Fruit fly (Drosophila melanogaster) whole organism, wandering third instar larva: Measurements from ENCODE around the gene Svip.
A peak's percentile ranks its signal among the peaks of the same experiment; 100 is the strongest.

Experiments used
- Abd-B ChIP-seq: fragments of >200 bp; optimal IDR thresholded peaks from 2 replicates; lab custom pipeline; 2017; ENCODE audit warnings: missing biosample characterization, missing genetic modification characterization
- CG32264 ChIP-seq: fragments of 200-800 bp; sonication (Bioruptor generic); optimal IDR thresholded peaks from 2 replicates; lab custom pipeline; 2016; ENCODE audit warnings: missing biosample characterization, missing genetic modification characterization
- CG9705 ChIP-seq: fragments of 200-800 bp; sonication (Bioruptor generic); optimal IDR thresholded peaks from 2 replicates; lab custom pipeline; 2018; ENCODE audit warnings: missing biosample characterization, mild to moderate bottlenecking, missing genetic modification characterization
- CrebA ChIP-seq: fragments of 200-800 bp; sonication (Bioruptor generic); optimal IDR thresholded peaks from 2 replicates; lab custom pipeline; 2016; ENCODE audit warnings: missing biosample characterization, mild to moderate bottlenecking, missing genetic modification characterization, borderline replicate concordance
- Dfd ChIP-seq: fragments of >200 bp; optimal IDR thresholded peaks from 2 replicates; lab custom pipeline; 2017; ENCODE audit warnings: missing biosample characterization, missing genetic modification characterization
- Dif ChIP-seq: fragments of 200-275, 200-300 bp; sonication (Bioruptor generic); optimal IDR thresholded peaks from 2 replicates; lab custom pipeline; 2018; ENCODE audit warnings: missing biosample characterization, missing genetic modification characterization; ENCODE audit not compliant: partially characterized antibody
- GATAd ChIP-seq: sonication (Bioruptor generic); optimal IDR thresholded peaks from 2 replicates; lab custom pipeline; 2016; ENCODE audit warnings: missing biosample characterization, missing genetic modification characterization
- HLH106 ChIP-seq: fragments of 200-800 bp; optimal IDR thresholded peaks from 3 replicates; lab custom pipeline; 2019; ENCODE audit warnings: missing biosample characterization, mild to moderate bottlenecking, missing genetic modification characterization, moderate library complexity
- Hnf4 ChIP-seq: fragments of 200-800 bp; sonication (Bioruptor generic); optimal IDR thresholded peaks from 2 replicates; lab custom pipeline; 2016; ENCODE audit warnings: missing biosample characterization, mild to moderate bottlenecking, missing genetic modification characterization
- Hr78 ChIP-seq: fragments of >200 bp; optimal IDR thresholded peaks from 2 replicates; lab custom pipeline; 2017; ENCODE audit warnings: missing biosample characterization, missing genetic modification characterization
- Hr83 ChIP-seq: fragments of 200-300 bp; sonication (Bioruptor generic); optimal IDR thresholded peaks from 2 replicates; lab custom pipeline; 2016; ENCODE audit warnings: missing biosample characterization, mild to moderate bottlenecking, missing genetic modification characterization, moderate library complexity; ENCODE audit not compliant: poor library complexity, severe bottlenecking
- Jra ChIP-seq: sonication (Bioruptor generic); optimal IDR thresholded peaks from 2 replicates; lab custom pipeline; 2016; ENCODE audit warnings: missing biosample characterization, missing genetic modification characterization
- Mio ChIP-seq: sonication (Bioruptor generic); optimal IDR thresholded peaks from 2 replicates; lab custom pipeline; 2016; ENCODE audit warnings: missing biosample characterization, missing genetic modification characterization
- Myc ChIP-seq: fragments of >200 bp; optimal IDR thresholded peaks from 2 replicates; lab custom pipeline; 2017
- N ChIP-seq: fragments of >200 bp; optimal IDR thresholded peaks from 2 replicates; lab custom pipeline; 2018; ENCODE audit warnings: missing biosample characterization, missing external identifiers, missing genetic modification characterization
- OdsH ChIP-seq: fragments of 200-800 bp; sonication (Bioruptor generic); optimal IDR thresholded peaks from 2 replicates; lab custom pipeline; 2016; ENCODE audit warnings: missing biosample characterization, mild to moderate bottlenecking, missing genetic modification characterization
- Rel ChIP-seq, 2 experiments: fragments of 200-800 bp; sonication (Bioruptor generic) in 1 of 2; optimal IDR thresholded peaks; 2 replicates in 1 of 2; 3 replicates in 1 of 2; lab custom pipeline; 2016 to 2019; ENCODE audit warnings: mild to moderate bottlenecking in 2 of 2, missing biosample characterization in 2 of 2, missing genetic modification characterization in 2 of 2, moderate library complexity in 1 of 2
- Sp1 ChIP-seq: fragments of 200-800 bp; sonication (Bioruptor generic); optimal IDR thresholded peaks from 3 replicates; lab custom pipeline; 2019; ENCODE audit warnings: missing biosample characterization, mild to moderate bottlenecking, missing genetic modification characterization, moderate library complexity
- Vsx2 ChIP-seq: fragments of 200-300, 225-300 bp; sonication (Bioruptor generic); optimal IDR thresholded peaks from 2 replicates; lab custom pipeline; 2018; ENCODE audit warnings: missing biosample characterization, missing genetic modification characterization; ENCODE audit not compliant: partially characterized antibody
- br ChIP-seq: fragments of 200-800 bp; sonication (Bioruptor generic); optimal IDR thresholded peaks from 2 replicates; lab custom pipeline; 2016; ENCODE audit warnings: missing biosample characterization, missing genetic modification characterization
- brk ChIP-seq: fragments of 200-800 bp; sonication (Bioruptor generic); optimal IDR thresholded peaks from 2 replicates; lab custom pipeline; 2016; ENCODE audit warnings: missing biosample characterization, mild to moderate bottlenecking, missing genetic modification characterization
- dl ChIP-seq, 2 experiments: fragments of 175-275, 200-275 bp in 1 of 2; fragments of 200-275 bp in 1 of 2; sonication (Bioruptor generic); optimal IDR thresholded peaks; lab custom pipeline; 2018; ENCODE audit warnings: mild to moderate bottlenecking in 2 of 2, missing biosample characterization in 2 of 2, missing genetic modification characterization in 2 of 2, moderate library complexity in 2 of 2; ENCODE audit not compliant: partially characterized antibody in 2 of 2, insufficient read depth in 1 of 2
- dmrt93B ChIP-seq: fragments of 200-800 bp; sonication (Bioruptor generic); optimal IDR thresholded peaks from 2 replicates; lab custom pipeline; 2018; ENCODE audit warnings: missing biosample characterization, mild to moderate bottlenecking, missing genetic modification characterization
- dsf ChIP-seq: sonication (Bioruptor generic); optimal IDR thresholded peaks from 2 replicates; lab custom pipeline; 2016; ENCODE audit warnings: missing biosample characterization, missing genetic modification characterization, borderline replicate concordance
- ey ChIP-seq: fragments of 200-800 bp; sonication (Bioruptor generic); optimal IDR thresholded peaks from 2 replicates; lab custom pipeline; 2016; ENCODE audit warnings: missing biosample characterization, missing genetic modification characterization
- foxo ChIP-seq, 2 experiments: fragments of 200-800 bp; sonication (Bioruptor generic); optimal IDR thresholded peaks; 2 replicates in 1 of 2; 3 replicates in 1 of 2; lab custom pipeline; 2016 to 2017; ENCODE audit warnings: missing biosample characterization in 2 of 2, missing genetic modification characterization in 2 of 2
- fru ChIP-seq: fragments of 200-800 bp; sonication (Bioruptor generic); optimal IDR thresholded peaks from 3 replicates; lab custom pipeline; 2016; ENCODE audit warnings: missing biosample characterization, mild to moderate bottlenecking, missing genetic modification characterization
- h ChIP-seq: fragments of 200-800 bp; sonication (Bioruptor generic); optimal IDR thresholded peaks from 3 replicates; lab custom pipeline; 2016; ENCODE audit warnings: missing biosample characterization, mild to moderate bottlenecking, missing genetic modification characterization
- jim ChIP-seq: fragments of 175-275, 200-325 bp; sonication (Bioruptor generic); optimal IDR thresholded peaks from 2 replicates; lab custom pipeline; 2016; ENCODE audit warnings: missing biosample characterization, mild to moderate bottlenecking, missing genetic modification characterization
- lola ChIP-seq: fragments of >200 bp; optimal IDR thresholded peaks from 2 replicates; lab custom pipeline; 2017; ENCODE audit warnings: missing biosample characterization, missing genetic modification characterization
- pan ChIP-seq: fragments of >200 bp; optimal IDR thresholded peaks from 2 replicates; lab custom pipeline; 2017
- psq ChIP-seq: fragments of 200-800 bp; sonication (Bioruptor generic); optimal IDR thresholded peaks from 3 replicates; lab custom pipeline; 2017; ENCODE audit warnings: missing biosample characterization, mild to moderate bottlenecking, missing genetic modification characterization, moderate library complexity
- rgr ChIP-seq: fragments of 200-800 bp; sonication (Bioruptor generic); optimal IDR thresholded peaks from 3 replicates; lab custom pipeline; 2016; ENCODE audit warnings: missing biosample characterization, mild to moderate bottlenecking, missing genetic modification characterization
- sage ChIP-seq: fragments of 200-800 bp; sonication (Bioruptor generic); optimal IDR thresholded peaks from 2 replicates; lab custom pipeline; 2016; ENCODE audit warnings: missing biosample characterization, mild to moderate bottlenecking, missing genetic modification characterization
- sv ChIP-seq: fragments of 200-800 bp; sonication (Bioruptor generic); optimal IDR thresholded peaks from 3 replicates; lab custom pipeline; 2016; ENCODE audit warnings: missing biosample characterization, missing genetic modification characterization
- tai ChIP-seq: sonication (Bioruptor generic); optimal IDR thresholded peaks from 2 replicates; lab custom pipeline; 2016; ENCODE audit warnings: missing biosample characterization, missing genetic modification characterization
- usp ChIP-seq: fragments of >200 bp; optimal IDR thresholded peaks from 2 replicates; lab custom pipeline; 2017; ENCODE audit warnings: missing biosample characterization, missing genetic modification characterization
- woc ChIP-seq: sonication (Bioruptor generic); optimal IDR thresholded peaks from 2 replicates; lab custom pipeline; 2016; ENCODE audit warnings: missing biosample characterization, mild to moderate bottlenecking, missing genetic modification characterization

Svip gene

DNA sequence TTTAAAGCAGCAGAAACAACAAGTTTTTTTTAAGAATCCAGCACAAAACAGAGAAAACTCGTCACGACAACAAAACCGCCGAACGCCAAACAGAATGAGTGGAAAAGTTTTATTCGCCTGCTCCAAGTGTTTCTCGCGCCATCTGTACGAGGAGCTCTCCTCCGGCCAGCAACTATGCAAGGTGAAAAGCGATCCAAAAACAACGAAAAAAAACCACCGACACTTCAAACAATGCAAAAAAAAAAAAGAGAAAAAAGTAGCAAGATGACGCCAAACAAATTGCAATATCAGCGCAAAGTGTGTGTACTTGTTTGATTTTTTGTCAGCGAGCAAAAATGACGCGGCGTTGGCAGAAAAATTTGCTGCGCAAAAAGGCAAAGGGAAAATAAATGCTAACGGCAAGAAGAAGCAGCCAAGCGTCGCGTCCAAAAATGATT, 8.7 kb downstream of the Svip start:
- TF ChIP-seq dmrt93B (GFP tag; lab: Kevin White, UChicago) (no peak), Sp1 (GFP tag; lab: Kevin White, UChicago) (peak; percentile 22), Rel (GFP tag; optimal IDR thresholded peaks at IDR 0.05; lab: Kevin White, UChicago) (no peak), Rel (tag; optimal IDR thresholded peaks at IDR 0.05; lab: Kevin White, UChicago) (peak; percentile 88)

DNA sequence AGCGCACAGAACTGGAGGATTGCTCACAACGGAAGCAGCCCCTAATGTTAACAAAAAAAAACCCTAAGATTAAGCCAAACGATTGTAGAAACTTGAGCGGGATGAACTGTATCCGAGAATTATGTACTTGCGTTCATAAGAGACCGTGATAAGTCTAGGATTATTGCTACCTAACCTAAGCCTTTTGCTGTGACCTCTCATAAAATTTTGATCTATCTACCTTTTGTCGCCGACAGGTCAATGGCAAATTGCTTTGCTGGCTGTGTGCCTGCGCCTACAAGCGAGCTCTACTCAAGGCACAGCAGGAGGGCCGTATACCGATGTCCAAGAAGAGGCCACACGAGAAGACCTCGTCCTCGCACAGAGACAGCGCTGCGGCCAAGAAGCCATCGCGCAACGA, 9.9 kb downstream of the Svip start:
- TF ChIP-seq Jra (GFP tag; lab: Kevin White, UChicago) (no peak), Hr83 (GFP tag; lab: Kevin White, UChicago) (no peak), Hnf4 (GFP tag; lab: Kevin White, UChicago) (no peak), Dif (GFP tag; lab: Kevin White, UChicago) (no peak), dsf (GFP tag; lab: Kevin White, UChicago) (no peak), GATAd (GFP tag; lab: Kevin White, UChicago) (no peak)

DNA sequence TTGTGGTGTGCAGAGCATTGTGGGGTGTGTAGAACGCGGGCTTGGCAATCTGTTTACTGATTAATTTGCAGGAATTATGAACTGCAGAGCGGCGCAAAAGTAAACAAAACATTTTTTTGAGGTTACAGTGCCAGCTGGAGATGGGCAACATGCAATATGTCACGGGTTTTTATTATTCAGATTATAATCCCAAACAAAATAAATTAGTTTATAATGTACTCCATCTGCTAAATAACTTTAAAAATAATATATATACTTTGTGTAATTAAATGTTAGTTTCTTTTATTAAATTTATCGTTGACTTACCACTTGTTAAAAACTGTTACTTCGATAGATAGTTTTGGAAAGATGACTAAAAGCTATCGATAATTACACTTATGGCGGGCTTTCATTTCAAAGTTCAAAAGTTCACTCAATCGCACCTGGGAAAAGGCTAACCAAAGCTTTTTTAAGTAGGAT, 12.1 kb downstream of the Svip start, which contains the start of gene Fdx1:
Fdx1 (minus strand) TSS at position 332 of the 459 bp plus-strand sequence.
- TF ChIP-seq sv = peak; percentile 43
- no peak for TF ChIP-seq CG9705 (GFP tag; lab: Kevin White, UChicago)
- peak; percentile 68 for TF ChIP-seq Hnf4 (GFP tag; lab: Kevin White, UChicago)
- no peak for TF ChIP-seq Myc (lab: Kevin White, UChicago)
- peak; percentile 30 for TF ChIP-seq sage
- no peak for TF ChIP-seq N (GFP tag; lab: Kevin White, UChicago)
- no peak for TF ChIP-seq jim (GFP tag; lab: Kevin White, UChicago)
- TF ChIP-seq Sp1 (GFP tag; lab: Kevin White, UChicago) = peak; percentile 54
- peak; percentile 43 for TF ChIP-seq rgr (GFP tag; lab: Kevin White, UChicago)
- TF ChIP-seq CG32264 (GFP tag; lab: Kevin White, UChicago) = no peak
- no peak for TF ChIP-seq tai (GFP tag; lab: Kevin White, UChicago)
- TF ChIP-seq CrebA = no peak
- no peak for TF ChIP-seq Hr83 (GFP tag; lab: Kevin White, UChicago)
- no peak for TF ChIP-seq Vsx2 (GFP tag; lab: Kevin White, UChicago)
- no peak for TF ChIP-seq pan (lab: Kevin White, UChicago)
- no peak for TF ChIP-seq Rel (GFP tag; optimal IDR thresholded peaks at IDR 0.05; lab: Kevin White, UChicago)
- peak; percentile 58 for TF ChIP-seq Rel (tag; optimal IDR thresholded peaks at IDR 0.05; lab: Kevin White, UChicago)
- TF ChIP-seq HLH106 (tag; lab: Kevin White, UChicago) = peak; percentile 56
- no peak for TF ChIP-seq lola
- TF ChIP-seq Dif (GFP tag; lab: Kevin White, UChicago) = no peak
- peak; percentile 39 for TF ChIP-seq psq (GFP tag; lab: Kevin White, UChicago)
- TF ChIP-seq Hr78 (GFP tag; lab: Kevin White, UChicago) = no peak
- no peak for TF ChIP-seq dmrt93B (GFP tag; lab: Kevin White, UChicago)
- peak; percentile 51 for TF ChIP-seq Jra (GFP tag; lab: Kevin White, UChicago)
- no peak for TF ChIP-seq Dfd (GFP tag; lab: Kevin White, UChicago)
- peak; percentile 20 for TF ChIP-seq br
- no peak for TF ChIP-seq usp
- TF ChIP-seq Abd-B (GFP tag; lab: Kevin White, UChicago) = no peak
- TF ChIP-seq GATAd (GFP tag; lab: Kevin White, UChicago) = no peak
- peak; percentile 43 for TF ChIP-seq OdsH (GFP tag; lab: Kevin White, UChicago)
- TF ChIP-seq h (GFP tag; lab: Kevin White, UChicago) = peak; percentile 40
- peak; percentile 23 for TF ChIP-seq ey (GFP tag; lab: Kevin White, UChicago)
- TF ChIP-seq dl (GFP tag; optimal IDR thresholded peaks at IDR 0.05; lab: Kevin White, UChicago; ENCODE audit: insufficient read depth in 1 of 2, partially characterized antibody in 2 of 2) = no peak
- TF ChIP-seq Mio (GFP tag; lab: Kevin White, UChicago) = no peak
- TF ChIP-seq brk (GFP tag; lab: Kevin White, UChicago) = peak; percentile 61
- peak; percentile 32 for TF ChIP-seq dsf (GFP tag; lab: Kevin White, UChicago)
- TF ChIP-seq woc (GFP tag; lab: Kevin White, UChicago) = peak; percentile 61
- peak in 1 of 2 experiments; percentile 66 for TF ChIP-seq foxo (GFP tag; optimal IDR thresholded peaks at IDR 0.05; lab: Kevin White, UChicago)
- TF ChIP-seq fru = no peak
